Fruit fly (Drosophila melanogaster): ENCODE results near the gene up.
A peak's percentile ranks its signal among the peaks of the same experiment; 100 is the strongest.

up gene

DNA sequence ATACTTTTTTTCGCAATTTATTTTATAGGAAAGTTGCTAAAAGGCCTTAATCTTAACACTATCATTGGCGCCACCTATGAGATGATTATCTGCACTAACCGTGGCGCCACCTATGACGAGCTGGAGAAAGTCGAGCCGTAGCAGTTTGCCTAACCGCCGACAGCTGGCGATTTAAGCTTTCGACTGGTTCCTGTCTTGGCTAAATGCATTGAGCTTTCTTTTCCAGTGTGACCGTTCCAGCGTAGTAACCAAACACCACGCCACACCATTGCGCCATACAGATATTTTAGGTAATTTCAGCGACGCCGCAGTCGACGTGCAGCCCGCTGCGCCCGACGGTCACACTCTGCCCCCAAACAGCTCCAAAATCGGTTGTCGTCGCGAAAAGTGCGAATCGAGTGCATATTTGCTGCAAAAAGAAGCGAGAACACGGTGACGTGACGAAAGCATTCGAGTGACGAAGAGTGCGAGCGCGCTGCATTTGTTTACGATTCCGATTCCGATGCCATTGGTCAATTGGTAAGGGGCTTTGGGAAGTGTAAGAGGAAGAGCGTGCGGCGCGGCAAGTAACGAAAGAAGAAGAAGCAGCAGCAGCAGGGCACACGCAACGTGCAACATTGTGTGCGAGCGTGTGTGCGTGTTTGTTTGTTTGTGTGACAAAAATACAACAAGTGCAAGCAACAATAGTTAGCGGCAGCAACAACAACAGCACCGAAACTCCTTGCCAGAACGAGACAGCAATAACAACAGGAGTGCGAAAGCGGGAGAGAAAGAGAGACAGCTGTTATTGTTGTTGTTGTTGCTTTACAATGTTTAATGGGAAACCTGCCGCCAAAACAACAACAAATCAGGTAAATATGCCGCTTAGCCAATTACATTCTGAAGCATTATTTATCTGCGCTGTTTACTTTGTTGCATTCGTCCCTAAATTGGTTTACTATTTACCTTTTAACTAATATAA, 38.6 kb downstream of the up start, which contains the start of the genes CG46311 and Tpst (continued):
- TF ChIP-seq ewg (GFP tag; optimal IDR thresholded peaks at IDR 0.05) = peak; percentile 23
- TF ChIP-seq Optix (GFP tag; IDR thresholded peaks at IDR 0.05) = peak; percentile 60; the same call in 1 of the 3 replicates
- no peak for TF ChIP-seq CG8388 (GFP tag; optimal IDR thresholded peaks at IDR 0.05)
- no peak for TF ChIP-seq CG11695 (GFP tag; IDR thresholded peaks at IDR 0.05)
- peak; percentile 17; the same call in 1 of the 2 replicates for TF ChIP-seq H2.0 (GFP tag; IDR thresholded peaks at IDR 0.05)
- peak; percentile 39 for TF ChIP-seq en (GFP tag; optimal IDR thresholded peaks at IDR 0.05)
- TF ChIP-seq chinmo (GFP tag; IDR thresholded peaks at IDR 0.05; ENCODE audit: partially characterized antibody) = 0 out of 4 replicates have a peak, but pooled peaks have one; percentile 71
- peak; percentile 55 for TF ChIP-seq CG12769 (tag; optimal IDR thresholded peaks at IDR 0.05)
- peak; percentile 88 for TF ChIP-seq Hmr (GFP tag; optimal IDR thresholded peaks at IDR 0.05)
- TF ChIP-seq Fer3 (tag; optimal IDR thresholded peaks at IDR 0.05) = no peak
- TF ChIP-seq dati (GFP tag; IDR thresholded peaks at IDR 0.05) = no peak
- TF ChIP-seq CG14667 (GFP tag; IDR thresholded peaks at IDR 0.05) = peak; percentile 51
- no peak; the same call in 1 of the 2 replicates for TF ChIP-seq tna (GFP tag; IDR thresholded peaks at IDR 0.05; ENCODE audit: partially characterized antibody)
- TF ChIP-seq CG17568 (GFP tag; optimal IDR thresholded peaks at IDR 0.05) = no peak
- TF ChIP-seq usp (GFP tag; optimal IDR thresholded peaks at IDR 0.05) = no peak
- TF ChIP-seq nau (GFP tag; optimal IDR thresholded peaks at IDR 0.05) = no peak
- no peak for TF ChIP-seq toy (GFP tag; IDR thresholded peaks at IDR 0.05)
- peak; percentile 37 for TF ChIP-seq B-H2 (GFP tag; optimal IDR thresholded peaks at IDR 0.05)
- TF ChIP-seq PHDP (tag; optimal IDR thresholded peaks at IDR 0.05) = peak; percentile 3
- TF ChIP-seq hb (GFP tag; IDR thresholded peaks at IDR 0.05; ENCODE audit: partially characterized antibody) = no peak
- peak; percentile 72 for TF ChIP-seq H15 (GFP tag; IDR thresholded peaks at IDR 0.05)
- no peak for TF ChIP-seq h (optimal IDR thresholded peaks at IDR 0.05)
- TF ChIP-seq Mes4 (GFP tag; optimal IDR thresholded peaks at IDR 0.05) = peak; percentile 60
- TF ChIP-seq gt (GFP tag; IDR thresholded peaks at IDR 0.05) = no peak
- TF ChIP-seq CG6813 (GFP tag; optimal IDR thresholded peaks at IDR 0.05) = peak; percentile 37
- TF ChIP-seq ac (GFP tag; optimal IDR thresholded peaks at IDR 0.05) = no peak
- no peak for TF ChIP-seq wek (GFP tag; optimal IDR thresholded peaks at IDR 0.05)
- no peak for TF ChIP-seq CrebB (tag; optimal IDR thresholded peaks at IDR 0.05)
- no peak for TF ChIP-seq Poxn (GFP tag; IDR thresholded peaks at IDR 0.05)
- peak; percentile 38 for TF ChIP-seq CG1233 (GFP tag; optimal IDR thresholded peaks at IDR 0.05)
- peak; percentile 51 for TF ChIP-seq Bgb (GFP tag; IDR thresholded peaks at IDR 0.05; ENCODE audit: partially characterized antibody)
- peak; percentile 36; the same call in 1 of the 2 replicates for TF ChIP-seq CG4404 (GFP tag; IDR thresholded peaks at IDR 0.05)
- no peak for TF ChIP-seq TFAM (GFP tag; optimal IDR thresholded peaks at IDR 0.05)
- peak; percentile 47 for TF ChIP-seq CG11504 (tag; optimal IDR thresholded peaks at IDR 0.05)
- no peak for TF ChIP-seq CG7745 (tag; optimal IDR thresholded peaks at IDR 0.05)
- TF ChIP-seq Xbp1 (GFP tag; optimal IDR thresholded peaks at IDR 0.05) = peak; percentile 80
- peak; percentile 76 for TF ChIP-seq tin (GFP tag; optimal IDR thresholded peaks at IDR 0.05)
- peak; percentile 4 for TF ChIP-seq ems (GFP tag; optimal IDR thresholded peaks at IDR 0.05)
- peak; percentile 60 for TF ChIP-seq Ada2b (GFP tag; IDR thresholded peaks at IDR 0.05)
- no peak for TF ChIP-seq gsb-n (tag; optimal IDR thresholded peaks at IDR 0.05)
- peak; percentile 48 for TF ChIP-seq CG14710 (tag; optimal IDR thresholded peaks at IDR 0.05)
- peak in 1 of 2 experiments; percentile 20 for TF ChIP-seq insv (GFP tag; optimal IDR thresholded peaks at IDR 0.05)
- TF ChIP-seq YL-1 (GFP tag; optimal IDR thresholded peaks at IDR 0.05) = peak; percentile 66
- peak; percentile 78 for TF ChIP-seq vvl (GFP tag; IDR thresholded peaks at IDR 0.05)
- peak; percentile 22 for TF ChIP-seq CG4854 (GFP tag; optimal IDR thresholded peaks at IDR 0.05)
- TF ChIP-seq gcm2 (GFP tag; optimal IDR thresholded peaks at IDR 0.05) = no peak
- no peak for TF ChIP-seq zen2 (GFP tag; IDR thresholded peaks at IDR 0.05; ENCODE audit: partially characterized antibody)
- no peak for TF ChIP-seq BtbVII (GFP tag; optimal IDR thresholded peaks at IDR 0.05)
